ENCODE assay signal across 1 worm cellular context in genomic region chrV:18710045-18710490, ce11.
TF ChIP-seq lines count a peak whose summit lies in the region.

No protein-coding gene starts in this region.

TF ChIP-seq in whole organism, L1 larva, 84 proteins besides CTCF, POLR2A, EP300 and RAD21 (continued from another document):
- TF ChIP-seq hpl-2 (GFP tag; optimal IDR thresholded peaks at IDR 0.05; lab: Kevin White, UChicago) = no peak
- peak; percentile 9 for TF ChIP-seq nhr-20 (tag; optimal IDR thresholded peaks at IDR 0.05; lab: Kevin White, UChicago)
- peak; percentile 56 for TF ChIP-seq tbx-2 (tag; optimal IDR thresholded peaks at IDR 0.05; lab: Kevin White, UChicago)
- no peak for TF ChIP-seq elt-2 (tag; optimal IDR thresholded peaks at IDR 0.05; lab: Kevin White, UChicago)
- TF ChIP-seq elt-3 (tag; optimal IDR thresholded peaks at IDR 0.05; lab: Kevin White, UChicago) = peak in 1 of 6 experiments; percentile 1
- TF ChIP-seq unc-62 (GFP tag; optimal IDR thresholded peaks at IDR 0.05; lab: Kevin White, UChicago) = no peak
- no peak for TF ChIP-seq zag-1 (tag; optimal IDR thresholded peaks at IDR 0.05; lab: Kevin White, UChicago)
- TF ChIP-seq nhr-84 (tag; optimal IDR thresholded peaks at IDR 0.05; lab: Kevin White, UChicago) = no peak
- no peak for TF ChIP-seq isw-1 (GFP tag; IDR thresholded peaks at IDR 0.05; lab: Robert Waterston, UW)
- no peak for TF ChIP-seq mef-2 (tag; optimal IDR thresholded peaks at IDR 0.05; lab: Kevin White, UChicago)
- TF ChIP-seq mdl-1 (tag; optimal IDR thresholded peaks at IDR 0.05; lab: Kevin White, UChicago) = no peak
- no peak for TF ChIP-seq aly-2 (tag; optimal IDR thresholded peaks at IDR 0.05; lab: Kevin White, UChicago)
- no peak for TF ChIP-seq vab-15 (tag; optimal IDR thresholded peaks at IDR 0.05; lab: Kevin White, UChicago)
- TF ChIP-seq nhr-85 (tag; lab: Kevin White, UChicago) = peak; percentile 70
- TF ChIP-seq fkh-10 (GFP tag; optimal IDR thresholded peaks at IDR 0.05; lab: Kevin White, UChicago) = no peak
- peak; percentile 5 for TF ChIP-seq unc-86 (tag; optimal IDR thresholded peaks at IDR 0.05; lab: Kevin White, UChicago)
- no peak for TF ChIP-seq sox-4 (tag; optimal IDR thresholded peaks at IDR 0.05; lab: Kevin White, UChicago)
- no peak for TF ChIP-seq blmp-1 (tag; optimal IDR thresholded peaks at IDR 0.05; lab: Kevin White, UChicago)
- TF ChIP-seq nhr-237 (tag; optimal IDR thresholded peaks at IDR 0.05; lab: Kevin White, UChicago) = no peak
- peak; percentile 42 for TF ChIP-seq hlh-4 (tag; optimal IDR thresholded peaks at IDR 0.05; lab: Kevin White, UChicago)
- no peak for TF ChIP-seq nhr-28 (tag; optimal IDR thresholded peaks at IDR 0.05; lab: Kevin White, UChicago)
- TF ChIP-seq fkh-8 (tag; optimal IDR thresholded peaks at IDR 0.05; lab: Kevin White, UChicago) = no peak
- no peak for TF ChIP-seq grh-1 (GFP tag; IDR thresholded peaks at IDR 0.05; lab: Robert Waterston, UW)
- no peak for TF ChIP-seq snu-23 (GFP tag; optimal IDR thresholded peaks at IDR 0.05; lab: Kevin White, UChicago)
- no peak for TF ChIP-seq nhr-11 (tag; optimal IDR thresholded peaks at IDR 0.05; lab: Kevin White, UChicago)
- TF ChIP-seq sptf-1 (tag; optimal IDR thresholded peaks at IDR 0.05; lab: Kevin White, UChicago) = no peak
- no peak for TF ChIP-seq C34B4.2 (tag; optimal IDR thresholded peaks at IDR 0.05; lab: Kevin White, UChicago)
- peak; percentile 48 for TF ChIP-seq fkh-4 (tag; optimal IDR thresholded peaks at IDR 0.05; lab: Kevin White, UChicago; ENCODE audit: borderline replicate concordance)
- no peak for TF ChIP-seq zip-4 (GFP tag; optimal IDR thresholded peaks at IDR 0.05; lab: Kevin White, UChicago)
- TF ChIP-seq lin-39 (tag; optimal IDR thresholded peaks at IDR 0.05; lab: Kevin White, UChicago) = peak; percentile 57
- TF ChIP-seq nhr-76 (tag; optimal IDR thresholded peaks at IDR 0.05; lab: Kevin White, UChicago) = no peak
- no peak for TF ChIP-seq dpl-1 (GFP tag; optimal IDR thresholded peaks at IDR 0.05; lab: Kevin White, UChicago)
- TF ChIP-seq nhr-47 (tag; optimal IDR thresholded peaks at IDR 0.05; lab: Kevin White, UChicago) = peak; percentile 90
- no peak for TF ChIP-seq F16B12.6 (tag; optimal IDR thresholded peaks at IDR 0.05; lab: Kevin White, UChicago)
- TF ChIP-seq Y116A8C.19 (tag; optimal IDR thresholded peaks at IDR 0.05; lab: Kevin White, UChicago; ENCODE audit: borderline replicate concordance) = no peak
- TF ChIP-seq nhr-90 (tag; optimal IDR thresholded peaks at IDR 0.05; lab: Kevin White, UChicago; ENCODE audit: poor library complexity) = peak; percentile 47
- no peak for TF ChIP-seq ama-1 (optimal IDR thresholded peaks at IDR 0.05; lab: Kevin White, UChicago)
- TF ChIP-seq mep-1 (tag; optimal IDR thresholded peaks at IDR 0.05; lab: Kevin White, UChicago) = peak; percentile 71
- TF ChIP-seq lin-13 (GFP tag; optimal IDR thresholded peaks at IDR 0.05; lab: Kevin White, UChicago) = no peak
- TF ChIP-seq unc-130 (tag; optimal IDR thresholded peaks at IDR 0.05; lab: Kevin White, UChicago) = no peak
- peak in 1 of 2 experiments; percentile 81 for TF ChIP-seq ztf-11 (tag; optimal IDR thresholded peaks at IDR 0.05; lab: Kevin White, UChicago)
- no peak for TF ChIP-seq unc-98 (GFP tag; IDR thresholded peaks at IDR 0.05; lab: Robert Waterston, UW)
- no peak for TF ChIP-seq jun-1 (tag; optimal IDR thresholded peaks at IDR 0.05; lab: Kevin White, UChicago)
- no peak for TF ChIP-seq ztf-4 (tag; optimal IDR thresholded peaks at IDR 0.05; lab: Kevin White, UChicago)
- no peak for TF ChIP-seq rnt-1 (tag; optimal IDR thresholded peaks at IDR 0.05; lab: Kevin White, UChicago)
- TF ChIP-seq swsn-7 (tag; optimal IDR thresholded peaks at IDR 0.05; lab: Kevin White, UChicago) = peak; percentile 37
- no peak for TF ChIP-seq C16A3.4 (tag; optimal IDR thresholded peaks at IDR 0.05; lab: Kevin White, UChicago)
- TF ChIP-seq alr-1 (tag; optimal IDR thresholded peaks at IDR 0.05; lab: Kevin White, UChicago; ENCODE audit: borderline replicate concordance) = no peak
- TF ChIP-seq dsc-1 (tag; optimal IDR thresholded peaks at IDR 0.05; lab: Kevin White, UChicago) = peak; percentile 74
- TF ChIP-seq irx-1 (tag; optimal IDR thresholded peaks at IDR 0.05; lab: Kevin White, UChicago) = peak; percentile 79
- no peak for TF ChIP-seq tlp-1 (tag; optimal IDR thresholded peaks at IDR 0.05; lab: Kevin White, UChicago)
- no peak for TF ChIP-seq ceh-8 (GFP tag; optimal IDR thresholded peaks at IDR 0.05; lab: Kevin White, UChicago)
- no peak for TF ChIP-seq C04F5.9 (tag; optimal IDR thresholded peaks at IDR 0.05; lab: Kevin White, UChicago)
- no peak for TF ChIP-seq pax-3 (tag; optimal IDR thresholded peaks at IDR 0.05; lab: Kevin White, UChicago)
- TF ChIP-seq efl-1 (optimal IDR thresholded peaks at IDR 0.05; lab: Kevin White, UChicago) = no peak
- peak in 1 of 2 experiments; percentile 91 for TF ChIP-seq efl-1 (GFP tag; optimal IDR thresholded peaks at IDR 0.05 in 1 of 2; lab: Kevin White, UChicago)
- no peak for TF ChIP-seq fos-1 (tag; optimal IDR thresholded peaks at IDR 0.05; lab: Kevin White, UChicago)
- no peak for TF ChIP-seq nhr-77 (tag; optimal IDR thresholded peaks at IDR 0.05; lab: Kevin White, UChicago)
- no peak for TF ChIP-seq nhr-12 (tag; optimal IDR thresholded peaks at IDR 0.05; lab: Kevin White, UChicago)
- no peak for TF ChIP-seq pqm-1 (tag; optimal IDR thresholded peaks at IDR 0.05; lab: Kevin White, UChicago)
- no peak for TF ChIP-seq nhr-71 (tag; optimal IDR thresholded peaks at IDR 0.05; lab: Kevin White, UChicago)
- no peak for TF ChIP-seq lin-14 (GFP tag; optimal IDR thresholded peaks at IDR 0.05; lab: Kevin White, UChicago)
- TF ChIP-seq ceh-82 (tag; optimal IDR thresholded peaks at IDR 0.05; lab: Kevin White, UChicago) = no peak
- TF ChIP-seq egl-27 (tag; optimal IDR thresholded peaks at IDR 0.05; lab: Kevin White, UChicago) = no peak
- TF ChIP-seq ces-1 (GFP tag; optimal IDR thresholded peaks at IDR 0.05; lab: Kevin White, UChicago) = no peak
- TF ChIP-seq efl-3 (GFP tag; optimal IDR thresholded peaks at IDR 0.05; lab: Kevin White, UChicago) = no peak
- no peak for TF ChIP-seq lin-15B (tag; optimal IDR thresholded peaks at IDR 0.05; lab: Kevin White, UChicago)
